Fruit fly (Drosophila melanogaster) whole organism, adult: ENCODE measurements around the gene CG13081.

Experiments
- CG11617 ChIP-seq: fragments of 200-800 bp; sonication (Bioruptor generic); optimal IDR thresholded peaks from 2 replicates; lab custom pipeline; 2017; ENCODE audit warnings: mild to moderate bottlenecking, missing biosample characterization, missing genetic modification reagents, missing genetic modification characterization
- CG12768 ChIP-seq: fragments of 200-800 bp; sonication (Bioruptor generic); optimal IDR thresholded peaks from 2 replicates; lab custom pipeline; 2017; ENCODE audit warnings: missing biosample characterization, missing genetic modification characterization, mild to moderate bottlenecking, moderate library complexity, missing genetic modification reagents
- Clk ChIP-seq: fragments of 200-800 bp; sonication (Bioruptor generic); optimal IDR thresholded peaks from 2 replicates; lab custom pipeline; 2017; ENCODE audit warnings: missing biosample characterization, missing genetic modification characterization
- Hr96 ChIP-seq: fragments of 200-800 bp; sonication (Bioruptor generic); optimal IDR thresholded peaks from 2 replicates; lab custom pipeline; 2016; ENCODE audit warnings: missing biosample characterization, missing genetic modification characterization
- cnc ChIP-seq, 2 experiments: fragments of >200 bp; optimal IDR thresholded peaks; 2 replicates each; lab custom pipeline; 2017
- kay ChIP-seq: fragments of 200-800 bp; sonication (Bioruptor generic); peaks from one replicate; lab custom pipeline; 2016; ENCODE audit warnings: missing biosample characterization, missing genetic modification characterization, borderline replicate concordance
- ovo ChIP-seq: fragments of 200-800 bp; sonication (Bioruptor generic); optimal IDR thresholded peaks from 2 replicates; lab custom pipeline; 2016; ENCODE audit warnings: missing biosample characterization, missing genetic modification characterization
- pad ChIP-seq: fragments of 200-800 bp; sonication (Bioruptor generic); optimal IDR thresholded peaks from 3 replicates; lab custom pipeline; 2017; ENCODE audit warnings: missing biosample characterization, missing genetic modification characterization, mild to moderate bottlenecking, moderate library complexity, missing genetic modification reagents
- toe ChIP-seq: fragments of 200-800 bp; sonication (Bioruptor generic); optimal IDR thresholded peaks from 2 replicates; lab custom pipeline; 2016; ENCODE audit warnings: missing biosample characterization, missing genetic modification characterization

DNA sequence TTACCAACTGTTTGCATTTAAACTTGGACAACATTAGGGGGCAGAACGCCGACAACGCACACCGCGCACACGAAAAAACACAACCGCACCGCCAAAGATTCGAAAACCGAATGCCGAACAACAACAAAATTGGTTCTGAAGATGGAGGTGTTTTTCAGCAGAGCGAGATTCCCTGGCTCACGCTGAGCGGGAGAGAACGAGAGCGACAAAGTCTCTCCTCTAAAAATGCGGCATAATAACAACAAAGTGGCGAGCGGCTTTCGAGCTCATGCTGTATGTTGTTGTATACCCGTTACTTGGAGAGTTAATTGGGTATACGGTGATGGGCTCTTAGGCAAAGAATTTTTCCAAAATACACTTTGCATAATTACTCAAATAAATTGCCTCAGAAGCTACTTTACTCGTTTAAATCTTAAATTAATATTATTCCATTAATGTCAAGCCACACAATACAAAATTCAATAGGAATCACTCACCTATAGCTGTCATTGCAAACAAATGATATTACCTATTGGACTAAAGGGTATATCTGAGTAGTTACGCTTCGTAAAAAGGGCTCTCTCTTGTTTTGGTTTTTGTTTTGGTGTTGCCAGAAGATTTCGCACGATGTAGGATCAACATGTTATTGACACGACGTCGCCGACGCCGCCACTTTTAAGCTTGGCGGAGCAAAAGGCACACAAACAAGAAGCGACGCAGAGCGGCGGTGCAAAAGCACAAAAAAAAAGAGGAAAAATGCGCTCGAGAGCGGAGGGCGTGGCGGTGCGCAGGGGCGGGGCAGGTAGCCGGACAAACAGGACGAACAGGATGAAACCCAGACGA lies 32.3 kb downstream of the CG13081 start:
- TF ChIP-seq Hr96 (no peak), ovo (GFP tag; lab: Kevin White, UChicago) (peak; percentile 70), Clk (GFP tag; lab: Kevin White, UChicago) (no peak), cnc (optimal IDR thresholded peaks at IDR 0.05; lab: Kevin White, UChicago) (no peak), pad (GFP tag; lab: Kevin White, UChicago) (peak; percentile 16), CG12768 (no peak), CG11617 (GFP tag; lab: Kevin White, UChicago) (no peak), kay (GFP tag; lab: Kevin White, UChicago) (no peak), toe (GFP tag; lab: Kevin White, UChicago) (no peak)
